Worm (Caenorhabditis elegans): ENCODE data around the gene dhs-22.

DNA sequence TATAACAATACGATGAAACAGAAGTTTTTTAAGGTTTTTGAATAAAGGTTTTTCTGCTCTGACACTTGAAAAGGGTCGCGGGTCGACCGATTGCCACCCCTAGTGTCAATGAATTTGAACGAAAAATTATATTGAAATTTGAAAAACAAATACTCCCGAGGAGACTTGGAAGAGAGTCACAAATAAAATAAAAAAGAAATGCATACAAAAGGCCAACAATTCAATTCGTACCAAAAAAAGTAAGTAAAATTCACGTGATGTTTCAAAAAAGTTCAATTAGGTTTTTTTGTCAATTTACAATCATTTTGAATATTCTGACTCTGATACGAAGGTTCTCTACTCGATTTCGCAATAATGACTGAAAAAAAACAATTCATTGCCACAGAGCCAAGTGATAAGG, 27.7 kb downstream of the dhs-22 start, which contains the start of gene C15H11.1:
- TF ChIP-seq blmp-1 (tag; optimal IDR thresholded peaks at IDR 0.05) (no peak), mep-1 (tag; optimal IDR thresholded peaks at IDR 0.05) (no peak), lsy-2 (tag; optimal IDR thresholded peaks at IDR 0.05) (no peak), mab-5 (tag; optimal IDR thresholded peaks at IDR 0.05) (no peak), lin-32 (GFP tag; optimal IDR thresholded peaks at IDR 0.05) (no peak), pha-4 (tag; optimal IDR thresholded peaks at IDR 0.05) (no peak), snpc-4 (tag; optimal IDR thresholded peaks at IDR 0.05) (no peak), nhr-76 (tag; optimal IDR thresholded peaks at IDR 0.05) (no peak), lin-13 (tag; optimal IDR thresholded peaks at IDR 0.05) (no peak)
